Worm (Caenorhabditis elegans) whole organism, late embryonic: Measurements from ENCODE around the gene his-40.

ENCODE experiments used
- C08G9.2 ChIP-seq: sonication (generic microtip); optimal IDR thresholded peaks from 2 replicates; lab custom pipeline; 2016; ENCODE audit warnings: mild to moderate bottlenecking, missing genetic modification characterization, moderate library complexity, missing compliant biosample characterization
- C38D4.7 ChIP-seq: fragments of 200-800 bp; sonication (Bioruptor generic); optimal IDR thresholded peaks from 2 replicates; lab custom pipeline; 2018; ENCODE audit warnings: mild to moderate bottlenecking, missing genetic modification characterization, moderate library complexity, missing compliant biosample characterization
- ahr-1 ChIP-seq: sonication (generic microtip); optimal IDR thresholded peaks from 2 replicates; lab custom pipeline; 2016; ENCODE audit warnings: missing genetic modification characterization, missing compliant biosample characterization
- ceh-2 ChIP-seq: sonication (generic microtip); optimal IDR thresholded peaks from 2 replicates; lab custom pipeline; 2016; ENCODE audit warnings: missing genotype, missing genetic modification characterization, missing compliant biosample characterization
- hlh-30 ChIP-seq: sonication (generic microtip); optimal IDR thresholded peaks from 2 replicates; lab custom pipeline; 2017; ENCODE audit warnings: antibody characterized with exemption, missing genetic modification characterization, missing compliant biosample characterization; ENCODE audit not compliant: insufficient read depth
- mec-3 ChIP-seq: sonication (generic microtip); optimal IDR thresholded peaks from 2 replicates; lab custom pipeline; 2016; ENCODE audit warnings: borderline replicate concordance, missing genetic modification characterization, missing compliant biosample characterization
- nhr-11 ChIP-seq: fragments of 150-350 bp; optimal IDR thresholded peaks from 2 replicates; lab custom pipeline; 2014; ENCODE audit warnings: missing biosample characterization, missing genetic modification characterization
- nhr-232 ChIP-seq: sonication (generic microtip); optimal IDR thresholded peaks from 2 replicates; lab custom pipeline; 2016; ENCODE audit warnings: missing genetic modification characterization, missing compliant biosample characterization
- ttx-3 ChIP-seq: sonication (generic microtip); optimal IDR thresholded peaks from 2 replicates; lab custom pipeline; 2016; ENCODE audit warnings: missing genetic modification reagents, missing genetic modification characterization, missing compliant biosample characterization

- TF ChIP-seq C38D4.7, result no peak
- no peak for TF ChIP-seq ceh-2 (tag; lab: Kevin White, UChicago)
- TF ChIP-seq ahr-1 (tag; lab: Kevin White, UChicago), result no peak
- no peak for TF ChIP-seq hlh-30 (tag; lab: Kevin White, UChicago)
- TF ChIP-seq nhr-232, result no peak
- TF ChIP-seq mec-3 (tag; lab: Kevin White, UChicago), result no peak
- no peak for TF ChIP-seq ttx-3 (tag; lab: Kevin White, UChicago)
- no peak for TF ChIP-seq nhr-11
- TF ChIP-seq C08G9.2 (tag; lab: Kevin White, UChicago), result no peak
Measured at ce11 chrX:7265348-7265747, 44.6 kb upstream of the his-40 start, which contains the start of gene F46H5.2.
